Worm (Caenorhabditis elegans): ENCODE data around the gene acs-15.
A peak's percentile ranks its signal among the peaks of the same experiment; 100 is the strongest.

Gene acs-15

ce11 chrII:917324-917723, 15.5 kb upstream of the acs-15 start, which contains the start of gene fbxc-30:
Gene fbxc-30 (plus strand): TSS chrII:917624.
- TF ChIP-seq ceh-44 (GFP tag; IDR thresholded peaks at IDR 0.05), result no peak
- TF ChIP-seq lin-1 (GFP tag; IDR thresholded peaks at IDR 0.05), result no peak
- TF ChIP-seq lin-29 (GFP tag; IDR thresholded peaks at IDR 0.05), result no peak
- no peak for TF ChIP-seq php-3 (GFP tag; IDR thresholded peaks at IDR 0.05)
- TF ChIP-seq set-16 (GFP tag; IDR thresholded peaks at IDR 0.05), result no peak
- no peak for TF ChIP-seq Y48G9A.11 (GFP tag; IDR thresholded peaks at IDR 0.05)
- no peak for TF ChIP-seq lsy-2 (tag; optimal IDR thresholded peaks at IDR 0.05)
- TF ChIP-seq nhr-41 (GFP tag; IDR thresholded peaks at IDR 0.05), result no peak
- TF ChIP-seq zip-11 (GFP tag; IDR thresholded peaks at IDR 0.05), result no peak
- TF ChIP-seq cey-2 (tag; optimal IDR thresholded peaks at IDR 0.05; ENCODE audit: borderline replicate concordance, insufficient read depth), result no peak

ce11 chrII:920326-920725, 12.5 kb upstream of the acs-15 start:
- TF ChIP-seq zfp-3 (GFP tag; conservative IDR thresholded peaks at IDR 0.05) (no peak), sdz-12 (GFP tag; optimal IDR thresholded peaks at IDR 0.05) (no peak), mdt-29 (GFP tag; IDR thresholded peaks at IDR 0.05) (no peak), egl-43 (GFP tag; IDR thresholded peaks at IDR 0.05) (no peak), unc-39 (tag; optimal IDR thresholded peaks at IDR 0.05) (no peak), snpc-4 (tag; optimal IDR thresholded peaks at IDR 0.05) (no peak), lin-38 (GFP tag; IDR thresholded peaks at IDR 0.05) (no peak), ceh-44 (GFP tag; IDR thresholded peaks at IDR 0.05) (no peak), Y48G9A.11 (GFP tag; IDR thresholded peaks at IDR 0.05) (no peak), daf-19 (GFP tag; conservative IDR thresholded peaks at IDR 0.05) (no peak), hlh-30 (tag; optimal IDR thresholded peaks at IDR 0.05; ENCODE audit: insufficient read depth) (no peak), nhr-48 (tag; optimal IDR thresholded peaks at IDR 0.05) (no peak), F10B5.3 (tag; optimal IDR thresholded peaks at IDR 0.05) (no peak), lsy-2 (tag; optimal IDR thresholded peaks at IDR 0.05) (no peak), nhr-11 (tag; optimal IDR thresholded peaks at IDR 0.05) (no peak), F37D6.2 (tag; optimal IDR thresholded peaks at IDR 0.05) (no peak), T26A8.4 (GFP tag; IDR thresholded peaks at IDR 0.05) (no peak), Y105C5A.15 (GFP tag; IDR thresholded peaks at IDR 0.05) (no peak), lin-39 (tag; optimal IDR thresholded peaks at IDR 0.05) (no peak), dve-1 (tag; optimal IDR thresholded peaks at IDR 0.05; ENCODE audit: insufficient read depth) (no peak)

ce11 chrII:922778-923177, 10.0 kb upstream of the acs-15 start:
- no peak for TF ChIP-seq ceh-44 (GFP tag; IDR thresholded peaks at IDR 0.05)
- no peak for TF ChIP-seq lin-29 (GFP tag; IDR thresholded peaks at IDR 0.05)
- peak in 1 of 2 experiments; percentile 56 for TF ChIP-seq unc-62 (GFP tag; optimal IDR thresholded peaks at IDR 0.05 in 1 of 2)
- no peak for TF ChIP-seq unc-62 (tag; optimal IDR thresholded peaks at IDR 0.05)
- no peak for TF ChIP-seq ztf-11 (tag; optimal IDR thresholded peaks at IDR 0.05)
- TF ChIP-seq mep-1 (tag; optimal IDR thresholded peaks at IDR 0.05), result no peak
- no peak for TF ChIP-seq lin-39 (tag; optimal IDR thresholded peaks at IDR 0.05)
- TF ChIP-seq ZK546.5 (tag; optimal IDR thresholded peaks at IDR 0.05), result no peak
- peak; percentile 69 for TF ChIP-seq dmd-6 (GFP tag; IDR thresholded peaks at IDR 0.05)
- TF ChIP-seq rbr-2 (tag; optimal IDR thresholded peaks at IDR 0.05), result no peak
- no peak for TF ChIP-seq php-3 (GFP tag; IDR thresholded peaks at IDR 0.05)
- TF ChIP-seq daf-12 (tag; optimal IDR thresholded peaks at IDR 0.05), result no peak
- TF ChIP-seq Y5F2A.4 (GFP tag; optimal IDR thresholded peaks at IDR 0.05), result no peak
- TF ChIP-seq lim-7 (GFP tag; IDR thresholded peaks at IDR 0.05), result no peak
- no peak for TF ChIP-seq ZK337.2 (GFP tag; IDR thresholded peaks at IDR 0.05)
- no peak for TF ChIP-seq lsy-2 (tag; optimal IDR thresholded peaks at IDR 0.05)
- no peak for TF ChIP-seq dmd-8 (GFP tag; IDR thresholded peaks at IDR 0.05)
- TF ChIP-seq pqm-1 (tag; optimal IDR thresholded peaks at IDR 0.05), result peak; percentile 83
- no peak for TF ChIP-seq daf-19 (GFP tag; conservative IDR thresholded peaks at IDR 0.05)
- TF ChIP-seq daf-8 (GFP tag; IDR thresholded peaks at IDR 0.05), result no peak
- no peak for TF ChIP-seq lin-15B (tag; optimal IDR thresholded peaks at IDR 0.05)
